Comparison of ENCODE assay signal across 1 fruit fly cellular context in genomic region chr3R:15342926-15343685, dm6.
TF ChIP-seq lines count a peak whose summit lies in the region.

Gene Nagk (minus strand): TSS chr3R:15343256.

TF ChIP-seq in whole organism, embryonic, 481 proteins besides CTCF, POLR2A, EP300 and RAD21 (continued from another document):
- TF ChIP-seq CG4854 (GFP tag; optimal IDR thresholded peaks at IDR 0.05; lab: Kevin White, UChicago) = peak; percentile 52
- peak; percentile 37 for TF ChIP-seq Sry-δ (GFP tag; optimal IDR thresholded peaks at IDR 0.05; lab: Kevin White, UChicago)
- TF ChIP-seq CG9437 (GFP tag; optimal IDR thresholded peaks at IDR 0.05; lab: Kevin White, UChicago) = peak; percentile 79
- TF ChIP-seq Oli (tag; optimal IDR thresholded peaks at IDR 0.05; lab: Kevin White, UChicago) = peak; percentile 80
- TF ChIP-seq emc (GFP tag; optimal IDR thresholded peaks at IDR 0.05; lab: Kevin White, UChicago) = peak; percentile 45
- TF ChIP-seq caup (GFP tag; optimal IDR thresholded peaks at IDR 0.05; lab: Kevin White, UChicago; ENCODE audit: severe bottlenecking) = peak; percentile 34
- no peak for TF ChIP-seq so (GFP tag; IDR thresholded peaks at IDR 0.05; lab: Robert Waterston, UW)
- TF ChIP-seq Dp (GFP tag; optimal IDR thresholded peaks at IDR 0.05; lab: Kevin White, UChicago) = peak; percentile 84
- peak; percentile 52 for TF ChIP-seq kay (GFP tag; optimal IDR thresholded peaks at IDR 0.05; lab: Kevin White, UChicago)
- TF ChIP-seq pb (GFP tag; optimal IDR thresholded peaks at IDR 0.05; lab: Kevin White, UChicago) = no peak
- TF ChIP-seq CG16863 (GFP tag; optimal IDR thresholded peaks at IDR 0.05; lab: Kevin White, UChicago) = peak; percentile 60
- no peak for TF ChIP-seq klu (GFP tag; IDR thresholded peaks at IDR 0.05; lab: Robert Waterston, UW)
- TF ChIP-seq CG10979 (tag; optimal IDR thresholded peaks at IDR 0.05; lab: Kevin White, UChicago) = peak; percentile 59
- peak; percentile 64 for TF ChIP-seq Xbp1 (GFP tag; optimal IDR thresholded peaks at IDR 0.05; lab: Kevin White, UChicago)
- TF ChIP-seq exex (tag; optimal IDR thresholded peaks at IDR 0.05; lab: Kevin White, UChicago) = peak; percentile 47
- peak; percentile 47 for TF ChIP-seq CG9817 (tag; optimal IDR thresholded peaks at IDR 0.05; lab: Kevin White, UChicago)
- no peak for TF ChIP-seq hb (GFP tag; IDR thresholded peaks at IDR 0.05; lab: Robert Waterston, UW; ENCODE audit: partially characterized antibody)
- no peak for TF ChIP-seq CG8359 (GFP tag; optimal IDR thresholded peaks at IDR 0.05; lab: Kevin White, UChicago; ENCODE audit: borderline replicate concordance)
- TF ChIP-seq Stat92E (GFP tag; optimal IDR thresholded peaks at IDR 0.05; lab: Kevin White, UChicago) = no peak
- peak; percentile 13 for TF ChIP-seq wek (GFP tag; optimal IDR thresholded peaks at IDR 0.05; lab: Kevin White, UChicago)
- no peak for TF ChIP-seq hth (optimal IDR thresholded peaks at IDR 0.05; lab: Kevin White, UChicago)
- no peak for TF ChIP-seq ATbp (GFP tag; optimal IDR thresholded peaks at IDR 0.05; lab: Kevin White, UChicago)
- TF ChIP-seq CG2875 (GFP tag; optimal IDR thresholded peaks at IDR 0.05; lab: Kevin White, UChicago) = peak; percentile 27
- peak; percentile 5; the same call in 1 of the 3 replicates for TF ChIP-seq H15 (GFP tag; IDR thresholded peaks at IDR 0.05; lab: Robert Waterston, UW)
- TF ChIP-seq ems (GFP tag; optimal IDR thresholded peaks at IDR 0.05; lab: Kevin White, UChicago) = peak; percentile 43
- TF ChIP-seq Rfx (GFP tag; IDR thresholded peaks at IDR 0.05; lab: Robert Waterston, UW) = peak; percentile 44
- TF ChIP-seq Nf-YC (tag; optimal IDR thresholded peaks at IDR 0.05; lab: Kevin White, UChicago) = peak; percentile 66
- no peak for TF ChIP-seq CG12299 (tag; optimal IDR thresholded peaks at IDR 0.05; lab: Kevin White, UChicago)
- TF ChIP-seq CG10267 (tag; optimal IDR thresholded peaks at IDR 0.05; lab: Kevin White, UChicago) = peak; percentile 79
- TF ChIP-seq CG9932 (GFP tag; IDR thresholded peaks at IDR 0.05; lab: Robert Waterston, UW) = peak; percentile 32
- TF ChIP-seq mld (GFP tag; IDR thresholded peaks at IDR 0.05; lab: Robert Waterston, UW; ENCODE audit: partially characterized antibody) = no peak; the same call in 2 of the 3 replicates
- peak; percentile 22 for TF ChIP-seq CG3847 (GFP tag; IDR thresholded peaks at IDR 0.05; lab: Robert Waterston, UW)
- peak; percentile 7 for TF ChIP-seq CG17802 (tag; optimal IDR thresholded peaks at IDR 0.05; lab: Kevin White, UChicago)
- peak; percentile 35 for TF ChIP-seq Ets97D (GFP tag; optimal IDR thresholded peaks at IDR 0.05; lab: Kevin White, UChicago)
- TF ChIP-seq CG30403 (GFP tag; optimal IDR thresholded peaks at IDR 0.05; lab: Kevin White, UChicago) = peak; percentile 77
- no peak for TF ChIP-seq cad (GFP tag; optimal IDR thresholded peaks at IDR 0.05; lab: Kevin White, UChicago)
- TF ChIP-seq jing (GFP tag; optimal IDR thresholded peaks at IDR 0.05; lab: Kevin White, UChicago) = no peak
- TF ChIP-seq amos (GFP tag; IDR thresholded peaks at IDR 0.05; lab: Robert Waterston, UW; ENCODE audit: partially characterized antibody) = peak; percentile 40; the same call in 1 of the 2 replicates
- no peak for TF ChIP-seq gt (GFP tag; IDR thresholded peaks at IDR 0.05; lab: Robert Waterston, UW)
- peak; percentile 82 for TF ChIP-seq CG18262 (tag; optimal IDR thresholded peaks at IDR 0.05; lab: Kevin White, UChicago)
- no peak for TF ChIP-seq D (optimal IDR thresholded peaks at IDR 0.05; lab: Kevin White, UChicago)
- TF ChIP-seq D (GFP tag; optimal IDR thresholded peaks at IDR 0.05; lab: Kevin White, UChicago) = peak; percentile 62
- no peak for TF ChIP-seq ro (GFP tag; IDR thresholded peaks at IDR 0.05; lab: Robert Waterston, UW)
- TF ChIP-seq jumu (GFP tag; optimal IDR thresholded peaks at IDR 0.05; lab: Kevin White, UChicago) = no peak
- peak; percentile 56 for TF ChIP-seq CG17328 (GFP tag; IDR thresholded peaks at IDR 0.05; lab: Robert Waterston, UW)
- TF ChIP-seq CG34422 (GFP tag; IDR thresholded peaks at IDR 0.05; lab: Robert Waterston, UW) = peak; percentile 19; the same call in 1 of the 3 replicates
- TF ChIP-seq peb (GFP tag; IDR thresholded peaks at IDR 0.05; lab: Robert Waterston, UW) = no peak
- no peak for TF ChIP-seq insv (GFP tag; optimal IDR thresholded peaks at IDR 0.05; lab: Kevin White, UChicago)
- TF ChIP-seq Atf6 (GFP tag; IDR thresholded peaks at IDR 0.05; lab: Robert Waterston, UW) = peak; percentile 13; the same call in 1 of the 2 replicates
- TF ChIP-seq usp (GFP tag; optimal IDR thresholded peaks at IDR 0.05; lab: Kevin White, UChicago) = no peak
- TF ChIP-seq D19B (GFP tag; optimal IDR thresholded peaks at IDR 0.05; lab: Kevin White, UChicago) = peak; percentile 96
- TF ChIP-seq Adf1 (GFP tag; IDR thresholded peaks at IDR 0.05; lab: Robert Waterston, UW) = peak; percentile 31; the same call in 1 of the 2 replicates
